Worm (Caenorhabditis elegans) whole organism, mixed stage, embryonic: ENCODE data around the gene idpp-11.

Experiments used
- ceh-39 ChIP-seq: fragments of 150-350 bp; optimal IDR thresholded peaks from 2 replicates; lab custom pipeline; 2014; ENCODE audit warnings: missing biosample characterization, missing genetic modification characterization
- ceh-83 ChIP-seq: fragments of 200-800 bp; sonication (Bioruptor generic); optimal IDR thresholded peaks from 2 replicates; lab custom pipeline; 2018; ENCODE audit warnings: mild to moderate bottlenecking, missing genetic modification characterization, missing compliant biosample characterization
- ces-1 ChIP-seq: fragments of 150-350 bp; optimal IDR thresholded peaks from 2 replicates; lab custom pipeline; 2014; ENCODE audit warnings: missing biosample characterization, missing genetic modification reagents, missing genetic modification characterization
- elt-1 ChIP-seq: sonication (generic microtip); optimal IDR thresholded peaks from 2 replicates; lab custom pipeline; 2017; ENCODE audit warnings: missing genetic modification characterization, mild to moderate bottlenecking, missing compliant biosample characterization, antibody characterized with exemption, moderate library complexity, borderline replicate concordance; ENCODE audit not compliant: insufficient read depth
- lin-32 ChIP-seq: fragments of 200-800 bp; sonication (Bioruptor generic); optimal IDR thresholded peaks from 2 replicates; lab custom pipeline; 2018; ENCODE audit warnings: mild to moderate bottlenecking, missing genetic modification characterization, missing compliant biosample characterization
- mep-1 ChIP-seq: fragments of 150-350 bp; optimal IDR thresholded peaks from 2 replicates; lab custom pipeline; 2017; ENCODE audit warnings: missing biosample characterization, missing genetic modification reagents, missing genetic modification characterization, inconsistent platforms
- nhr-28 ChIP-seq: fragments of 150-350 bp; optimal IDR thresholded peaks from 2 replicates; lab custom pipeline; 2014; ENCODE audit warnings: missing biosample characterization, missing genetic modification characterization
- pha-4 ChIP-seq: fragments of 150-350 bp; optimal IDR thresholded peaks from 2 replicates; lab custom pipeline; 2018; ENCODE audit warnings: missing biosample characterization, missing genetic modification reagents, missing genetic modification characterization
- snpc-4 ChIP-seq: fragments of 150-350 bp; optimal IDR thresholded peaks from 2 replicates; lab custom pipeline; 2014; ENCODE audit warnings: missing biosample characterization, missing genetic modification characterization
- sptf-1 ChIP-seq: sonication (generic microtip); optimal IDR thresholded peaks from 2 replicates; lab custom pipeline; 2017; ENCODE audit warnings: mild to moderate bottlenecking, missing genetic modification characterization, moderate library complexity, missing compliant biosample characterization
- unc-39 ChIP-seq: fragments of 150-350 bp; optimal IDR thresholded peaks from 2 replicates; lab custom pipeline; 2014; ENCODE audit warnings: missing biosample characterization, missing genetic modification characterization
- unc-62 ChIP-seq: fragments of 150-350 bp; optimal IDR thresholded peaks from 2 replicates; lab custom pipeline; 2014; ENCODE audit warnings: missing biosample characterization, missing genetic modification reagents, missing genetic modification characterization
- ztf-11 ChIP-seq: fragments of 150-350 bp; optimal IDR thresholded peaks from 2 replicates; lab custom pipeline; 2014; ENCODE audit warnings: missing biosample characterization, missing genetic modification characterization

DNA sequence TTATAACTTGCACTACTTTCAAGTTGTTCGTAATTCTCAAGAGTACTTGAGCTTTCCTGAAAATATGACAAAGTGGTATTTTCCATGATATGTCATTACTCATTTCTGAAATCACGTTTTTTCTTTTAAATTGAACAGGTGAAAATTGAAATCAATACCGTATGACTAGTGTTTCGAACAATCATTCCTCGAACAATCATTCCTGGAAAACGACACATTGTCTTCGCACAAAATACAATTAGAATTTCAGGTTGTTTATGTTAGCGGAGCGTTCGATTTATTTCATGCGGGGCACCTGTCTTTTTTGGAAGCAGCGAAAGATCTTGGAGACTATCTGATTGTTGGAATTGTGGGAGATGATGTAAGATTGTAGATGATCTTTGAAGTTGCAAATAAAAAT is 43.9 kb downstream of the idpp-11 start:
- no peak for TF ChIP-seq snpc-4 (tag; lab: Kevin White, UChicago)
- no peak for TF ChIP-seq ceh-83 (GFP tag; lab: Kevin White, UChicago)
- no peak for TF ChIP-seq elt-1 (tag; lab: Kevin White, UChicago)
- TF ChIP-seq unc-39 = no peak
- no peak for TF ChIP-seq unc-62 (GFP tag; lab: Kevin White, UChicago)
- no peak for TF ChIP-seq sptf-1
- no peak for TF ChIP-seq pha-4
- no peak for TF ChIP-seq mep-1 (tag; lab: Kevin White, UChicago)
- no peak for TF ChIP-seq ztf-11 (tag; lab: Kevin White, UChicago)
- no peak for TF ChIP-seq ces-1 (GFP tag; lab: Kevin White, UChicago)
- no peak for TF ChIP-seq lin-32 (GFP tag; lab: Kevin White, UChicago)
- no peak for TF ChIP-seq nhr-28 (tag; lab: Kevin White, UChicago)
- TF ChIP-seq ceh-39 (tag; lab: Kevin White, UChicago) = no peak
